Fruit fly (Drosophila melanogaster) whole organism, embryonic: ENCODE measurements around the gene CG4004.

Source experiments
- Adf1 ChIP-seq: fragments of 200-800 bp; sonication (Bioruptor generic); IDR thresholded peaks from 2 replicates; pipeline ENCODE4 v1.3.6; 2022; ENCODE audit warnings: missing biosample characterization, missing genetic modification characterization
- Asciz ChIP-seq: fragments of 200-800 bp; sonication (Bioruptor generic); optimal IDR thresholded peaks from 2 replicates; lab custom pipeline; 2017; ENCODE audit warnings: missing biosample characterization, mild to moderate bottlenecking, missing genetic modification characterization, missing genetic modification reagents
- B-H2 ChIP-seq: fragments of 200-800 bp; sonication (Bioruptor generic); optimal IDR thresholded peaks from 2 replicates; lab custom pipeline; 2018; ENCODE audit warnings: missing biosample characterization, mild to moderate bottlenecking, missing genetic modification characterization
- Bgb ChIP-seq: fragments of 200-800 bp; sonication (Bioruptor generic); IDR thresholded peaks from 2 replicates; pipeline ENCODE4 v1.3.6; 2022; ENCODE audit warnings: missing biosample characterization, missing genetic modification characterization; ENCODE audit not compliant: partially characterized antibody
- Blimp-1 ChIP-seq: fragments of 200-800 bp; sonication (Bioruptor generic); optimal IDR thresholded peaks from 3 replicates; lab custom pipeline; 2018; ENCODE audit warnings: missing biosample characterization, missing genetic modification characterization, mild to moderate bottlenecking, moderate library complexity, missing genetic modification reagents
- BtbVII ChIP-seq: fragments of 200-800 bp; sonication (Bioruptor generic); optimal IDR thresholded peaks from 3 replicates; lab custom pipeline; 2017; ENCODE audit warnings: missing biosample characterization, mild to moderate bottlenecking, missing genetic modification characterization
- CG11398 ChIP-seq: fragments of 200-800 bp; sonication (Bioruptor generic); optimal IDR thresholded peaks from 2 replicates; lab custom pipeline; 2016; ENCODE audit warnings: missing biosample characterization, missing genetic modification characterization
- CG12391 ChIP-seq: fragments of 200-800 bp; sonication (Bioruptor generic); optimal IDR thresholded peaks from 3 replicates; lab custom pipeline; 2018; ENCODE audit warnings: missing biosample characterization, mild to moderate bottlenecking, missing genetic modification characterization, moderate library complexity
- CG12744 ChIP-seq: fragments of 200-800 bp; sonication (Bioruptor generic); optimal IDR thresholded peaks from 2 replicates; lab custom pipeline; 2016; ENCODE audit warnings: missing biosample characterization, missing genetic modification characterization
- CG12942 ChIP-seq: fragments of 200-800 bp; sonication (Bioruptor generic); optimal IDR thresholded peaks from 3 replicates; lab custom pipeline; 2016; ENCODE audit warnings: missing biosample characterization, missing genetic modification characterization
- CG14860 ChIP-seq: fragments of 200-800 bp; sonication (Bioruptor generic); IDR thresholded peaks from 3 replicates; pipeline ENCODE4 v1.3.6; 2022; ENCODE audit warnings: missing biosample characterization, missing genetic modification characterization; ENCODE audit not compliant: partially characterized antibody
- CG1602 ChIP-seq: fragments of 200-800 bp; sonication (Bioruptor generic); optimal IDR thresholded peaks from 3 replicates; lab custom pipeline; 2016; ENCODE audit warnings: missing biosample characterization, missing genetic modification characterization
- CG17612 ChIP-seq: fragments of 200-800 bp; sonication (Bioruptor generic); IDR thresholded peaks from 2 replicates; pipeline ENCODE4 v1.3.6; 2022; ENCODE audit warnings: missing biosample characterization, missing genetic modification characterization
- CG18599 ChIP-seq: fragments of 200-800 bp; sonication (Bioruptor generic); optimal IDR thresholded peaks from 3 replicates; lab custom pipeline; 2017; ENCODE audit warnings: missing biosample characterization, missing genetic modification characterization, mild to moderate bottlenecking, moderate library complexity, missing genetic modification reagents
- CG3065 ChIP-seq: fragments of 200-800 bp; sonication (Bioruptor generic); optimal IDR thresholded peaks from 2 replicates; lab custom pipeline; 2016; ENCODE audit warnings: missing biosample characterization, missing genetic modification characterization
- CG32532 ChIP-seq: fragments of 200-800 bp; sonication (Bioruptor generic); IDR thresholded peaks from 2 replicates; pipeline ENCODE4 v1.3.6; 2022; ENCODE audit warnings: missing biosample characterization, missing genetic modification characterization
- CG4328 ChIP-seq: fragments of 200-800 bp; sonication (Bioruptor generic); optimal IDR thresholded peaks from 3 replicates; lab custom pipeline; 2017; ENCODE audit warnings: missing biosample characterization, missing genetic modification reagents, missing genetic modification characterization
- CG4820 ChIP-seq: fragments of 200-800 bp; sonication (Bioruptor generic); optimal IDR thresholded peaks from 3 replicates; lab custom pipeline; 2016; ENCODE audit warnings: missing biosample characterization, missing genetic modification characterization
- CG6791 ChIP-seq: fragments of 200-800 bp; sonication (Bioruptor generic); IDR thresholded peaks from 3 replicates; pipeline ENCODE4 v1.3.6; 2022; ENCODE audit warnings: missing biosample characterization, missing genetic modification characterization; ENCODE audit not compliant: partially characterized antibody
- CG7556 ChIP-seq: fragments of 200-800 bp; sonication (Bioruptor generic); optimal IDR thresholded peaks from 2 replicates; lab custom pipeline; 2017; ENCODE audit warnings: missing biosample characterization, mild to moderate bottlenecking, missing genetic modification characterization
- CG7963 ChIP-seq: fragments of 200-800 bp; sonication (Bioruptor generic); IDR thresholded peaks from 3 replicates; pipeline ENCODE4 v1.3.6; 2022; ENCODE audit warnings: missing biosample characterization, missing genetic modification characterization; ENCODE audit not compliant: partially characterized antibody
- CG7987 ChIP-seq: fragments of 200-800 bp; sonication (Bioruptor generic); optimal IDR thresholded peaks from 2 replicates; lab custom pipeline; 2018; ENCODE audit warnings: missing biosample characterization, mild to moderate bottlenecking, missing genetic modification characterization, moderate library complexity
- CG9215 ChIP-seq: fragments of 200-800 bp; sonication (Bioruptor generic); IDR thresholded peaks from 2 replicates; pipeline ENCODE4 v1.3.6; 2022; ENCODE audit warnings: missing biosample characterization, missing genetic modification characterization
- CoRest ChIP-seq: fragments of 200-800 bp; sonication (Bioruptor generic); optimal IDR thresholded peaks from 3 replicates; lab custom pipeline; 2018; ENCODE audit warnings: missing biosample characterization, mild to moderate bottlenecking, missing genetic modification characterization, moderate library complexity
- Dp ChIP-seq: fragments of 200-800 bp; sonication (Bioruptor generic); optimal IDR thresholded peaks from 2 replicates; lab custom pipeline; 2018; ENCODE audit warnings: missing biosample characterization, mild to moderate bottlenecking, missing genetic modification characterization, moderate library complexity
- Gug ChIP-seq: fragments of 200-800 bp; sonication (Bioruptor generic); IDR thresholded peaks from 4 replicates; pipeline ENCODE4 v1.3.6; 2022; ENCODE audit warnings: missing biosample characterization, missing genetic modification characterization
- HLH4C ChIP-seq: fragments of 200-800 bp; sonication (Bioruptor generic); IDR thresholded peaks from 3 replicates; pipeline ENCODE4 v1.3.6; 2022; ENCODE audit warnings: missing biosample characterization, missing genetic modification characterization; ENCODE audit not compliant: partially characterized antibody
- Hand ChIP-seq: fragments of 200-800 bp; sonication (Bioruptor generic); optimal IDR thresholded peaks from 2 replicates; lab custom pipeline; 2017; ENCODE audit warnings: mild to moderate bottlenecking, missing biosample characterization, missing genetic modification reagents, missing genetic modification characterization
- HmgD ChIP-seq: fragments of 200-800 bp; sonication (Bioruptor generic); optimal IDR thresholded peaks from 3 replicates; lab custom pipeline; 2016; ENCODE audit warnings: missing biosample characterization, missing genetic modification characterization
- Hmr ChIP-seq: fragments of 200-800 bp; sonication (Bioruptor generic); optimal IDR thresholded peaks from 3 replicates; lab custom pipeline; 2017; ENCODE audit warnings: mild to moderate bottlenecking, missing biosample characterization, missing genetic modification reagents, missing genetic modification characterization
- Lhr ChIP-seq: fragments of 200-800 bp; sonication (Bioruptor generic); optimal IDR thresholded peaks from 3 replicates; lab custom pipeline; 2017; ENCODE audit warnings: mild to moderate bottlenecking, missing biosample characterization, missing genetic modification reagents, missing genetic modification characterization
- Lpt ChIP-seq: fragments of >200 bp; optimal IDR thresholded peaks from 2 replicates; lab custom pipeline; 2018; ENCODE audit warnings: missing biosample characterization, missing genetic modification characterization
- MESR4 ChIP-seq: fragments of 200-800 bp; sonication (Bioruptor generic); optimal IDR thresholded peaks from 2 replicates; lab custom pipeline; 2018; ENCODE audit warnings: missing biosample characterization, mild to moderate bottlenecking, missing genetic modification characterization, moderate library complexity
- NFAT ChIP-seq: fragments of 200-800 bp; sonication (Bioruptor generic); IDR thresholded peaks from 2 replicates; pipeline ENCODE4 v1.3.6; 2022; ENCODE audit warnings: missing biosample characterization, missing genetic modification characterization
- Nf-YC ChIP-seq: fragments of 200-800 bp; optimal IDR thresholded peaks from 3 replicates; lab custom pipeline; 2019; ENCODE audit warnings: missing biosample characterization, mild to moderate bottlenecking, missing genetic modification characterization, moderate library complexity
- Side ChIP-seq: fragments of 200-800 bp; sonication (Bioruptor generic); optimal IDR thresholded peaks from 2 replicates; lab custom pipeline; 2016; ENCODE audit warnings: missing biosample characterization, missing genetic modification characterization
- Sin3A ChIP-seq: fragments of >200 bp; optimal IDR thresholded peaks from 2 replicates; lab custom pipeline; 2018
- amos ChIP-seq: fragments of 200-800 bp; sonication (Bioruptor generic); IDR thresholded peaks from 2 replicates; pipeline ENCODE4 v1.3.6; 2022; ENCODE audit warnings: missing biosample characterization, missing genetic modification characterization; ENCODE audit not compliant: partially characterized antibody
- corto ChIP-seq: fragments of 200-800 bp; sonication (Bioruptor generic); optimal IDR thresholded peaks from 2 replicates; lab custom pipeline; 2016; ENCODE audit warnings: missing biosample characterization, mild to moderate bottlenecking, missing genetic modification characterization, moderate library complexity
- disco-r ChIP-seq: fragments of 200-800 bp; sonication (Bioruptor generic); optimal IDR thresholded peaks from 2 replicates; lab custom pipeline; 2016; ENCODE audit warnings: missing biosample characterization, missing genetic modification characterization
- fd102C ChIP-seq: fragments of 200-800 bp; sonication (Bioruptor generic); optimal IDR thresholded peaks from 2 replicates; lab custom pipeline; 2018; ENCODE audit warnings: missing biosample characterization, mild to moderate bottlenecking, missing genetic modification characterization, moderate library complexity
- hb ChIP-seq: fragments of 200-800 bp; sonication (Bioruptor generic); IDR thresholded peaks from 3 replicates; pipeline ENCODE4 v1.3.6; 2022; ENCODE audit warnings: missing biosample characterization, missing genetic modification characterization; ENCODE audit not compliant: partially characterized antibody
- pb ChIP-seq: fragments of 200-800 bp; sonication (Bioruptor generic); optimal IDR thresholded peaks from 3 replicates; lab custom pipeline; 2016; ENCODE audit warnings: missing biosample characterization, missing genetic modification characterization
- psq ChIP-seq: fragments of 200-800 bp; sonication (Bioruptor generic); optimal IDR thresholded peaks from 2 replicates; lab custom pipeline; 2017; ENCODE audit warnings: missing biosample characterization, missing genetic modification characterization
- pum ChIP-seq: fragments of 200-800 bp; sonication (Bioruptor generic); optimal IDR thresholded peaks from 2 replicates; lab custom pipeline; 2016; ENCODE audit warnings: missing biosample characterization, missing genetic modification characterization
- sima ChIP-seq: fragments of 200-800 bp; sonication (Bioruptor generic); optimal IDR thresholded peaks from 2 replicates; lab custom pipeline; 2016; ENCODE audit warnings: missing biosample characterization, missing genetic modification characterization
- trh ChIP-seq: fragments of 200-800 bp; sonication (Bioruptor generic); optimal IDR thresholded peaks from 2 replicates; lab custom pipeline; 2016; ENCODE audit warnings: missing biosample characterization, missing genetic modification characterization
- tup ChIP-seq: fragments of 200-800 bp; sonication (Bioruptor generic); optimal IDR thresholded peaks from 2 replicates; lab custom pipeline; 2016; ENCODE audit warnings: missing biosample characterization, mild to moderate bottlenecking, missing genetic modification characterization, moderate library complexity
- yki ChIP-seq: fragments of >200 bp; optimal IDR thresholded peaks from 3 replicates; lab custom pipeline; 2018
- zen2 ChIP-seq: fragments of 200-800 bp; sonication (Bioruptor generic); IDR thresholded peaks from 3 replicates; pipeline ENCODE4 v1.3.6; 2022; ENCODE audit warnings: missing biosample characterization, missing genetic modification characterization; ENCODE audit not compliant: partially characterized antibody
- zf30C ChIP-seq: fragments of 200-800 bp; sonication (Bioruptor generic); optimal IDR thresholded peaks from 3 replicates; lab custom pipeline; 2018; ENCODE audit warnings: missing biosample characterization, mild to moderate bottlenecking, missing genetic modification characterization

Gene CG4004

dm6 chrX:12763467-12763866 is 19.5 kb downstream of the CG4004 start, which contains the start of gene pira (continued):
- TF ChIP-seq tup (GFP tag; lab: Kevin White, UChicago): no peak
- no peak for TF ChIP-seq CG17612 (GFP tag; lab: Robert Waterston, UW)
- TF ChIP-seq NFAT (GFP tag; lab: Robert Waterston, UW): no peak
- TF ChIP-seq disco-r (GFP tag; lab: Kevin White, UChicago): no peak
- peak; percentile 17 for TF ChIP-seq MESR4 (GFP tag; lab: Kevin White, UChicago)
- TF ChIP-seq amos (GFP tag; lab: Robert Waterston, UW): peak; percentile 78; the same call in 1 of the 2 replicates
- no peak for TF ChIP-seq CG12391 (tag; lab: Kevin White, UChicago)
- TF ChIP-seq CG4328 (GFP tag; lab: Kevin White, UChicago): no peak
- no peak for TF ChIP-seq Lpt (GFP tag; lab: Kevin White, UChicago)
- no peak for TF ChIP-seq CG4820
- no peak for TF ChIP-seq yki (lab: Kevin White, UChicago)
- TF ChIP-seq Side (GFP tag; lab: Kevin White, UChicago): no peak
- TF ChIP-seq BtbVII (GFP tag; lab: Kevin White, UChicago): no peak
- peak; percentile 80 for TF ChIP-seq CG14860 (GFP tag; lab: Robert Waterston, UW)
- no peak for TF ChIP-seq Adf1
- TF ChIP-seq zf30C (GFP tag; lab: Kevin White, UChicago): no peak
- peak; percentile 84 for TF ChIP-seq HLH4C (GFP tag; lab: Robert Waterston, UW)
- TF ChIP-seq CG32532 (GFP tag; lab: Robert Waterston, UW): no peak
- no peak for TF ChIP-seq CG3065
- TF ChIP-seq trh: no peak
- no peak for TF ChIP-seq CG11398 (GFP tag; lab: Kevin White, UChicago)
- no peak for TF ChIP-seq pb (GFP tag; lab: Kevin White, UChicago)
- TF ChIP-seq HmgD: no peak
- TF ChIP-seq CG9215 (GFP tag; lab: Robert Waterston, UW): no peak
- TF ChIP-seq CG18599 (GFP tag; lab: Kevin White, UChicago): no peak
- TF ChIP-seq corto (GFP tag; lab: Kevin White, UChicago): no peak
- no peak for TF ChIP-seq Blimp-1 (GFP tag; lab: Kevin White, UChicago)
- TF ChIP-seq CG7987: no peak
- no peak for TF ChIP-seq fd102C
- TF ChIP-seq Hand (GFP tag; lab: Kevin White, UChicago): no peak
- TF ChIP-seq pum (GFP tag; lab: Kevin White, UChicago): no peak
- peak; percentile 68 for TF ChIP-seq CG7963 (GFP tag; lab: Robert Waterston, UW)
- TF ChIP-seq CG12744 (GFP tag; lab: Kevin White, UChicago): no peak
- no peak for TF ChIP-seq B-H2 (GFP tag; lab: Kevin White, UChicago)
- TF ChIP-seq Sin3A (lab: Kevin White, UChicago): no peak
- no peak for TF ChIP-seq CG7556 (GFP tag; lab: Kevin White, UChicago)
- TF ChIP-seq psq (GFP tag; lab: Kevin White, UChicago): no peak
- peak; percentile 85 for TF ChIP-seq Bgb (GFP tag; lab: Robert Waterston, UW)
- peak; percentile 85 for TF ChIP-seq CG6791
- no peak for TF ChIP-seq Hmr (GFP tag; lab: Kevin White, UChicago)
- no peak for TF ChIP-seq CG1602 (GFP tag; lab: Kevin White, UChicago)
- TF ChIP-seq zen2 (GFP tag; lab: Robert Waterston, UW): peak; percentile 57; the same call in 1 of the 3 replicates
- no peak for TF ChIP-seq CG12942 (GFP tag; lab: Kevin White, UChicago)
- peak; percentile 45 for TF ChIP-seq Dp (GFP tag; lab: Kevin White, UChicago)
- no peak for TF ChIP-seq Asciz (GFP tag; lab: Kevin White, UChicago)
- no peak for TF ChIP-seq CoRest
- no peak for TF ChIP-seq Lhr (GFP tag; lab: Kevin White, UChicago)
- no peak for TF ChIP-seq Gug (GFP tag; lab: Robert Waterston, UW)
- peak; percentile 73 for TF ChIP-seq hb (GFP tag; lab: Robert Waterston, UW)
- no peak for TF ChIP-seq Nf-YC (tag; lab: Kevin White, UChicago)
- TF ChIP-seq sima (GFP tag; lab: Kevin White, UChicago): no peak
